Fruit fly (Drosophila melanogaster) whole organism, embryonic: ENCODE data around the gene CG11768.
A peak's percentile ranks its signal among the peaks of the same experiment; 100 is the strongest.

Experiments used
- Antp ChIP-seq: fragments of 200-800 bp; sonication (Bioruptor generic); optimal IDR thresholded peaks from 3 replicates; lab custom pipeline; 2016; ENCODE audit warnings: missing biosample characterization, missing genetic modification characterization
- Bgb ChIP-seq: fragments of 200-800 bp; sonication (Bioruptor generic); IDR thresholded peaks from 2 replicates; pipeline ENCODE4 v1.3.6; 2022; ENCODE audit warnings: missing biosample characterization, missing genetic modification characterization; ENCODE audit not compliant: partially characterized antibody
- CG10321 ChIP-seq: fragments of 200-800 bp; sonication (Bioruptor generic); IDR thresholded peaks from 2 replicates; pipeline ENCODE4 v1.3.6; 2022; ENCODE audit warnings: missing biosample characterization, missing genetic modification characterization
- CG11093 ChIP-seq: fragments of 200-800 bp; sonication (Bioruptor generic); IDR thresholded peaks from 3 replicates; pipeline ENCODE4 v1.3.6; 2022; ENCODE audit warnings: missing biosample characterization, missing genetic modification characterization
- CG13123 ChIP-seq: fragments of 200-800 bp; sonication (Bioruptor generic); optimal IDR thresholded peaks from 2 replicates; lab custom pipeline; 2016; ENCODE audit warnings: missing biosample characterization, missing genetic modification characterization
- CG13287 ChIP-seq: fragments of 200-800 bp; sonication (Bioruptor generic); IDR thresholded peaks from 2 replicates; pipeline ENCODE4 v1.3.6; 2022; ENCODE audit warnings: missing biosample characterization, missing genetic modification characterization; ENCODE audit not compliant: partially characterized antibody
- CG14667 ChIP-seq: fragments of 200-800 bp; sonication (Bioruptor generic); IDR thresholded peaks from 2 replicates; pipeline ENCODE4 v1.3.6; 2022; ENCODE audit warnings: missing biosample characterization, missing genetic modification characterization
- CG15011 ChIP-seq: fragments of 200-800 bp; sonication (Bioruptor generic); optimal IDR thresholded peaks from 3 replicates; lab custom pipeline; 2018; ENCODE audit warnings: missing biosample characterization, mild to moderate bottlenecking, missing genetic modification characterization
- CG1602 ChIP-seq: fragments of 200-800 bp; sonication (Bioruptor generic); optimal IDR thresholded peaks from 3 replicates; lab custom pipeline; 2016; ENCODE audit warnings: missing biosample characterization, missing genetic modification characterization
- CG17361 ChIP-seq: fragments of 200-800 bp; sonication (Bioruptor generic); IDR thresholded peaks from 3 replicates; pipeline ENCODE4 v1.3.6; 2022; ENCODE audit warnings: missing biosample characterization, missing genetic modification characterization
- CG18619 ChIP-seq: fragments of 200-800 bp; sonication (Bioruptor generic); optimal IDR thresholded peaks from 3 replicates; lab custom pipeline; 2017; ENCODE audit warnings: missing biosample characterization, mild to moderate bottlenecking, missing genetic modification characterization
- CG2678 ChIP-seq: fragments of 200-800 bp; sonication (Bioruptor generic); optimal IDR thresholded peaks from 3 replicates; lab custom pipeline; 2019; ENCODE audit warnings: missing biosample characterization, mild to moderate bottlenecking, missing genetic modification characterization, moderate library complexity
- CG30431 ChIP-seq: fragments of 200-800 bp; sonication (Bioruptor generic); optimal IDR thresholded peaks from 2 replicates; lab custom pipeline; 2017; ENCODE audit warnings: missing biosample characterization, missing genetic modification characterization
- CG32532 ChIP-seq: fragments of 200-800 bp; sonication (Bioruptor generic); IDR thresholded peaks from 2 replicates; pipeline ENCODE4 v1.3.6; 2022; ENCODE audit warnings: missing biosample characterization, missing genetic modification characterization
- CG32772 ChIP-seq: fragments of 200-800 bp; sonication (Bioruptor generic); IDR thresholded peaks from 2 replicates; pipeline ENCODE4 v1.3.6; 2022; ENCODE audit warnings: missing biosample characterization, missing genetic modification characterization
- CG4360 ChIP-seq: fragments of 200-800 bp; sonication (Bioruptor generic); IDR thresholded peaks from 2 replicates; pipeline ENCODE4 v1.3.6; 2022; ENCODE audit warnings: missing biosample characterization, missing genetic modification characterization
- CG4854 ChIP-seq: fragments of 200-800 bp; sonication (Bioruptor generic); optimal IDR thresholded peaks from 2 replicates; lab custom pipeline; 2016; ENCODE audit warnings: missing biosample characterization, missing genetic modification characterization, inconsistent platforms
- CG6654 ChIP-seq: fragments of 200-800 bp; sonication (Bioruptor generic); optimal IDR thresholded peaks from 2 replicates; lab custom pipeline; 2017; ENCODE audit warnings: missing biosample characterization, mild to moderate bottlenecking, missing genetic modification characterization
- CG6854 ChIP-seq: fragments of 200-800 bp; sonication (Bioruptor generic); optimal IDR thresholded peaks from 3 replicates; lab custom pipeline; 2017; ENCODE audit warnings: missing biosample characterization, mild to moderate bottlenecking, missing genetic modification characterization
- Chrac-16 ChIP-seq: fragments of 200-800 bp; sonication (Bioruptor generic); optimal IDR thresholded peaks from 3 replicates; lab custom pipeline; 2016; ENCODE audit warnings: missing biosample characterization, missing genetic modification characterization
- Dfd ChIP-seq, 2 experiments: fragments of >200 bp; optimal IDR thresholded peaks; 2 replicates each; lab custom pipeline; 2017; ENCODE audit warnings: missing biosample characterization in 2 of 2, missing genetic modification characterization in 2 of 2
- Eip74EF ChIP-seq, 2 experiments: fragments of 200-800 bp in 1 of 2; fragments of >200 bp in 1 of 2; sonication (Bioruptor generic) in 1 of 2; optimal IDR thresholded peaks; 2 replicates each; lab custom pipeline; 2017 to 2019; ENCODE audit warnings: missing biosample characterization in 2 of 2, missing genetic modification characterization in 2 of 2, mild to moderate bottlenecking in 1 of 2, moderate library complexity in 1 of 2
- Fer2 ChIP-seq: fragments of 200-800 bp; sonication (Bioruptor generic); optimal IDR thresholded peaks from 2 replicates; lab custom pipeline; 2018; ENCODE audit warnings: missing biosample characterization, mild to moderate bottlenecking, missing genetic modification characterization, moderate library complexity
- GATAe ChIP-seq: fragments of 200-800 bp; sonication (Bioruptor generic); conservative IDR thresholded peaks from 2 replicates; pipeline ENCODE4 v1.3.6; 2022; ENCODE audit warnings: missing biosample characterization, missing genetic modification characterization
- Gsc ChIP-seq: fragments of 200-800 bp; sonication (Bioruptor generic); IDR thresholded peaks from 2 replicates; pipeline ENCODE4 v1.3.6; 2022; ENCODE audit warnings: missing biosample characterization, missing genetic modification characterization
- Kr ChIP-seq: fragments of 200-800 bp; sonication (Bioruptor generic); optimal IDR thresholded peaks from 2 replicates; lab custom pipeline; 2017; ENCODE audit warnings: missing biosample characterization, mild to moderate bottlenecking, missing genetic modification characterization
- Ptx1 ChIP-seq: fragments of 200-800 bp; sonication (Bioruptor generic); IDR thresholded peaks from 2 replicates; pipeline ENCODE4 v1.3.6; 2022; ENCODE audit warnings: missing biosample characterization, missing genetic modification characterization
- Taf1 ChIP-seq: fragments of 200-800 bp; sonication (Bioruptor generic); IDR thresholded peaks from 2 replicates; pipeline ENCODE4 v1.3.6; 2022; ENCODE audit warnings: missing biosample characterization, missing genetic modification characterization
- abd-A ChIP-seq: fragments of 200-800 bp; sonication (Bioruptor generic); optimal IDR thresholded peaks from 3 replicates; lab custom pipeline; 2019; ENCODE audit warnings: missing biosample characterization, mild to moderate bottlenecking, missing genetic modification characterization, moderate library complexity
- aop ChIP-seq: fragments of 200-800 bp; sonication (Bioruptor generic); IDR thresholded peaks from 2 replicates; pipeline ENCODE4 v1.3.6; 2022; ENCODE audit warnings: missing biosample characterization, missing genetic modification characterization
- ap ChIP-seq: fragments of 200-800 bp; sonication (Bioruptor generic); IDR thresholded peaks from 2 replicates; pipeline ENCODE4 v1.3.6; 2022; ENCODE audit warnings: missing biosample characterization, missing genetic modification characterization
- cad ChIP-seq: fragments of >200 bp; optimal IDR thresholded peaks from 2 replicates; lab custom pipeline; 2017; ENCODE audit warnings: missing biosample characterization, missing genetic modification characterization
- croc ChIP-seq: fragments of 200-800 bp; sonication (Bioruptor generic); conservative IDR thresholded peaks from 3 replicates; pipeline ENCODE4 v1.3.6; 2022; ENCODE audit warnings: missing biosample characterization, missing genetic modification characterization
- cwo ChIP-seq: fragments of 200-800 bp; sonication (Bioruptor generic); optimal IDR thresholded peaks from 3 replicates; lab custom pipeline; 2017; ENCODE audit warnings: missing biosample characterization, missing genetic modification characterization, mild to moderate bottlenecking, moderate library complexity, missing genetic modification reagents
- dan ChIP-seq: fragments of 200-800 bp; sonication (Bioruptor generic); IDR thresholded peaks from 2 replicates; pipeline ENCODE4 v1.3.6; 2022; ENCODE audit warnings: missing biosample characterization, missing genetic modification characterization
- dpn ChIP-seq, 2 experiments: fragments of 200-800 bp; sonication (Bioruptor generic); optimal IDR thresholded peaks; 3 replicates each; lab custom pipeline; 2016; ENCODE audit warnings: missing biosample characterization in 2 of 2, missing genetic modification characterization in 2 of 2
- hb ChIP-seq: fragments of 200-800 bp; sonication (Bioruptor generic); IDR thresholded peaks from 3 replicates; pipeline ENCODE4 v1.3.6; 2022; ENCODE audit warnings: missing biosample characterization, missing genetic modification characterization; ENCODE audit not compliant: partially characterized antibody
- hkb ChIP-seq, 2 experiments: fragments of 200-800 bp in 1 of 2; fragments of >200 bp in 1 of 2; sonication (Bioruptor generic) in 1 of 2; IDR thresholded peaks in 1 of 2; optimal IDR thresholded peaks in 1 of 2; 2 replicates each; pipeline versions ENCODE4 v1.3.6 to Lab custom; 2017 to 2022; ENCODE audit warnings: missing biosample characterization in 1 of 2, missing genetic modification characterization in 1 of 2
- ken ChIP-seq: fragments of 200-800 bp; sonication (Bioruptor generic); IDR thresholded peaks from 3 replicates; pipeline ENCODE4 v1.3.6; 2022; ENCODE audit warnings: missing biosample characterization, missing genetic modification characterization
- lilli ChIP-seq: fragments of 200-800 bp; sonication (Bioruptor generic); optimal IDR thresholded peaks from 3 replicates; lab custom pipeline; 2016; ENCODE audit warnings: missing biosample characterization, missing genetic modification characterization
- lmd ChIP-seq: fragments of 200-800 bp; sonication (Bioruptor generic); IDR thresholded peaks from 2 replicates; pipeline ENCODE4 v1.3.6; 2022; ENCODE audit warnings: missing biosample characterization, missing genetic modification characterization
- nmo ChIP-seq: fragments of 200-800 bp; sonication (Bioruptor generic); optimal IDR thresholded peaks from 2 replicates; lab custom pipeline; 2018; ENCODE audit warnings: missing biosample characterization, mild to moderate bottlenecking, missing genetic modification characterization, moderate library complexity
- org-1 ChIP-seq: fragments of 200-800 bp; sonication (Bioruptor generic); optimal IDR thresholded peaks from 2 replicates; lab custom pipeline; 2017; ENCODE audit warnings: missing biosample characterization, missing genetic modification characterization
- pho ChIP-seq: fragments of 200-800 bp; sonication (Bioruptor generic); optimal IDR thresholded peaks from 2 replicates; lab custom pipeline; 2016; ENCODE audit warnings: missing biosample characterization, missing genetic modification characterization
- shn ChIP-seq: fragments of 200-800 bp; sonication (Bioruptor generic); optimal IDR thresholded peaks from 3 replicates; lab custom pipeline; 2016; ENCODE audit warnings: missing biosample characterization, missing genetic modification characterization
- sqz ChIP-seq: fragments of 200-800 bp; sonication (Bioruptor generic); optimal IDR thresholded peaks from 3 replicates; lab custom pipeline; 2018; ENCODE audit warnings: missing biosample characterization, mild to moderate bottlenecking, missing genetic modification characterization
- tgo ChIP-seq: fragments of 200-800 bp; sonication (Bioruptor generic); IDR thresholded peaks from 3 replicates; pipeline ENCODE4 v1.3.6; 2022; ENCODE audit warnings: missing biosample characterization, missing genetic modification characterization
- wek ChIP-seq: fragments of 200-800 bp; sonication (Bioruptor generic); optimal IDR thresholded peaks from 3 replicates; lab custom pipeline; 2018; ENCODE audit warnings: missing biosample characterization, mild to moderate bottlenecking, missing genetic modification characterization, moderate library complexity

CG11768 gene

DNA sequence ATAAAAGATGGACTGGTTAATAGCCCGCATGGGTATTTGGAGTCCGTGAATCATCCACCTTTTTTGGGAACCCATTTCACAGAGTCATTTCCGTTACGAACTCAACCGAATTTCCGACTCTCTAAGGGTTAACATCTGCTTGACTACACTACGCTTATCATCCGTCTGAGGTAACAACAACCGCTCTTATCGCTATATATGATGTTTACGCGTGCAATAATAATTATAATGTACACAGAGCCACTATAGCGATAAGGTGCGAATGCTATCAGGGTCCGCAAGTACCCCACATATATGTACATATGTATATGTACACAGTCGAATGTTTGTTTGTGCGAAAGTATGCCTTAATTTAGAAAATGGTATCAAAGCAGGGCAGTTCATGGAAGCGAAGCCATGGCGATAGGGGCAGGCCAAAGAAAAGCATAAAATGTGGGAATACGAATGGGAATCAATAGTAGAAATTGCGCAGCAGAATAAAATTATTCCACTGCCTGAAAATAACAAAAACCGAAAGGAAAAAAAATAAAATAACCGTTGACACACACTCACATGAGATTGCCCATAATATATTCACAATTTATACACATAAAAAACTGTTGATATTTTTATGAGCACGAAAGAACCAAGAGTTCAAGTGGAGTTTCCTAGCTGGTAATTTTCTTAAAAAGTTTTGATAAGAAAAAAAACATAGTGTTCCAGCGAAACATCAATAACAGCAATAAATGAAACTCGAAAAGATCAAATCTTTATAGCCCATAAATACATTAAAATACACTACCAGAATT is 42.6 kb upstream of the CG11768 start (continued):
- peak; percentile 60 for TF ChIP-seq CG32772 (GFP tag; lab: Robert Waterston, UW)
- TF ChIP-seq hkb (optimal IDR thresholded peaks at IDR 0.05; lab: Kevin White, UChicago) = no peak
- TF ChIP-seq hkb (GFP tag; IDR thresholded peaks at IDR 0.05; lab: Robert Waterston, UW) = peak; percentile 89
- peak; percentile 54; the same call in 1 of the 2 replicates for TF ChIP-seq CG10321
- peak; percentile 81 for TF ChIP-seq CG15011 (GFP tag; lab: Kevin White, UChicago)
- TF ChIP-seq Bgb (GFP tag; lab: Robert Waterston, UW) = peak; percentile 25; the same call in 1 of the 2 replicates
- peak; percentile 75 for TF ChIP-seq cwo (GFP tag; lab: Kevin White, UChicago)
- no peak for TF ChIP-seq Dfd (GFP tag; optimal IDR thresholded peaks at IDR 0.05; lab: Kevin White, UChicago)
- no peak; the same call in 1 of the 2 replicates for TF ChIP-seq CG13287 (GFP tag; lab: Robert Waterston, UW)
- peak; percentile 66 for TF ChIP-seq CG1602 (GFP tag; lab: Kevin White, UChicago)
- peak; percentile 95 for TF ChIP-seq Kr
- TF ChIP-seq CG6854 (GFP tag; lab: Kevin White, UChicago) = peak; percentile 82
- TF ChIP-seq org-1 = peak; percentile 91
- TF ChIP-seq ap (GFP tag; lab: Robert Waterston, UW) = peak; percentile 27; the same call in 1 of the 2 replicates
- 0 out of 2 replicates have a peak, but pooled peaks have one; percentile 44 for TF ChIP-seq Taf1 (GFP tag; lab: Robert Waterston, UW)
- TF ChIP-seq cad = no peak
- peak in 1 of 2 experiments; percentile 65 for TF ChIP-seq Eip74EF (GFP tag; optimal IDR thresholded peaks at IDR 0.05; lab: Kevin White, UChicago)
- TF ChIP-seq CG18619 (GFP tag; lab: Kevin White, UChicago) = peak; percentile 90
- peak; percentile 82 for TF ChIP-seq CG2678 (tag; lab: Kevin White, UChicago)
- no peak for TF ChIP-seq Gsc (GFP tag; lab: Robert Waterston, UW)
- TF ChIP-seq shn (GFP tag; lab: Kevin White, UChicago) = peak; percentile 23
- TF ChIP-seq CG32532 (GFP tag; lab: Robert Waterston, UW) = peak; percentile 84
- TF ChIP-seq CG14667 (GFP tag; lab: Robert Waterston, UW) = no peak
- TF ChIP-seq lmd = peak; percentile 64; the same call in 1 of the 2 replicates
- TF ChIP-seq Chrac-16 (GFP tag; lab: Kevin White, UChicago) = no peak
- no peak for TF ChIP-seq CG30431 (GFP tag; lab: Kevin White, UChicago)
- TF ChIP-seq CG4854 (GFP tag; lab: Kevin White, UChicago) = peak; percentile 87
- peak; percentile 97 for TF ChIP-seq wek (GFP tag; lab: Kevin White, UChicago)
- TF ChIP-seq dpn (GFP tag; optimal IDR thresholded peaks at IDR 0.05; lab: Kevin White, UChicago) = peak in 1 of 2 experiments; percentile 70
- TF ChIP-seq lilli (GFP tag; lab: Kevin White, UChicago) = peak; percentile 45
- peak; percentile 53 for TF ChIP-seq nmo (GFP tag; lab: Kevin White, UChicago)
- peak; percentile 72 for TF ChIP-seq CG4360 (GFP tag; lab: Robert Waterston, UW)
- TF ChIP-seq CG6654 (GFP tag; lab: Kevin White, UChicago) = peak; percentile 19
- TF ChIP-seq CG11093 (GFP tag; lab: Robert Waterston, UW) = peak; percentile 8; the same call in 1 of the 3 replicates
- TF ChIP-seq CG13123 (GFP tag; lab: Kevin White, UChicago) = peak; percentile 89
- TF ChIP-seq pho = peak; percentile 73
- no peak; the same call in 2 of the 3 replicates for TF ChIP-seq CG17361 (GFP tag; lab: Robert Waterston, UW)
- peak; percentile 76 for TF ChIP-seq GATAe (GFP tag; lab: Robert Waterston, UW)
- peak; percentile 77 for TF ChIP-seq Ptx1 (GFP tag; lab: Robert Waterston, UW)
- no peak for TF ChIP-seq dan (GFP tag; lab: Robert Waterston, UW)
- TF ChIP-seq croc (GFP tag; lab: Robert Waterston, UW) = peak; percentile 22; the same call in 1 of the 3 replicates
- TF ChIP-seq tgo (GFP tag; lab: Robert Waterston, UW) = peak; percentile 52; the same call in 2 of the 3 replicates
- peak; percentile 55; the same call in 1 of the 3 replicates for TF ChIP-seq ken
- TF ChIP-seq Fer2 (tag; lab: Kevin White, UChicago) = peak; percentile 76
- peak; percentile 59; the same call in 1 of the 2 replicates for TF ChIP-seq aop (GFP tag; lab: Robert Waterston, UW)
- TF ChIP-seq hb = no peak
- TF ChIP-seq sqz (GFP tag; lab: Kevin White, UChicago) = peak; percentile 85
- no peak for TF ChIP-seq Antp (GFP tag; lab: Kevin White, UChicago)
- TF ChIP-seq abd-A = peak; percentile 80
